Worm (Caenorhabditis elegans) whole organism, L2 larva: Measurements from ENCODE around the gene F22F1.3.

Experiments
- C34F6.9 ChIP-seq: fragments of 150-350 bp; optimal IDR thresholded peaks from 2 replicates; lab custom pipeline; 2014; ENCODE audit warnings: missing biosample characterization, missing genetic modification characterization
- F13H6.1 ChIP-seq: sonication (generic microtip); optimal IDR thresholded peaks from 2 replicates; lab custom pipeline; 2016; ENCODE audit warnings: missing genetic modification characterization, missing compliant biosample characterization
- Y55F3AM.14 ChIP-seq: fragments of 200-800 bp; sonication (Bioruptor generic); optimal IDR thresholded peaks from 2 replicates; lab custom pipeline; 2018; ENCODE audit warnings: mild to moderate bottlenecking, missing genetic modification characterization, missing compliant biosample characterization
- ZK546.5 ChIP-seq: sonication (generic microtip); optimal IDR thresholded peaks from 2 replicates; lab custom pipeline; 2017; ENCODE audit warnings: missing biosample characterization, missing genetic modification characterization
- alr-1 ChIP-seq: fragments of 150-350 bp; optimal IDR thresholded peaks from 2 replicates; lab custom pipeline; 2014; ENCODE audit warnings: missing biosample characterization, missing genetic modification characterization
- aly-2 ChIP-seq: fragments of 150-350 bp; optimal IDR thresholded peaks from 2 replicates; lab custom pipeline; 2014; ENCODE audit warnings: missing biosample characterization, missing genetic modification characterization
- ceh-16 ChIP-seq: fragments of 150-350 bp; optimal IDR thresholded peaks from 2 replicates; lab custom pipeline; 2014; ENCODE audit warnings: missing biosample characterization, missing genetic modification characterization
- ceh-82 ChIP-seq: fragments of 150-350 bp; optimal IDR thresholded peaks from 2 replicates; lab custom pipeline; 2014; ENCODE audit warnings: missing biosample characterization, missing genetic modification characterization
- crh-2 ChIP-seq: sonication (generic microtip); optimal IDR thresholded peaks from 2 replicates; lab custom pipeline; 2017; ENCODE audit warnings: missing biosample characterization, missing genetic modification characterization
- dmd-4 ChIP-seq: sonication (generic microtip); optimal IDR thresholded peaks from 2 replicates; lab custom pipeline; 2017; ENCODE audit warnings: missing biosample characterization, missing genetic modification characterization
- egl-27 ChIP-seq: sonication (generic microtip); optimal IDR thresholded peaks from 3 replicates; lab custom pipeline; 2017; ENCODE audit warnings: missing biosample characterization, missing genetic modification reagents, missing genetic modification characterization
- elt-1 ChIP-seq: fragments of 150-350 bp; optimal IDR thresholded peaks from 2 replicates; lab custom pipeline; 2014; ENCODE audit warnings: missing biosample characterization, missing genetic modification characterization
- elt-3 ChIP-seq: sonication (generic microtip); optimal IDR thresholded peaks from 2 replicates; lab custom pipeline; 2017; ENCODE audit warnings: missing biosample characterization, missing genetic modification characterization
- fos-1 ChIP-seq: fragments of 150-350 bp; optimal IDR thresholded peaks from 2 replicates; lab custom pipeline; 2014; ENCODE audit warnings: missing biosample characterization, missing genetic modification characterization
- gmeb-1 ChIP-seq: fragments of 150-350 bp; optimal IDR thresholded peaks from 2 replicates; lab custom pipeline; 2014; ENCODE audit warnings: missing biosample characterization, missing genetic modification characterization
- lin-13 ChIP-seq: fragments of 150-350 bp; optimal IDR thresholded peaks from 2 replicates; lab custom pipeline; 2014; ENCODE audit warnings: missing biosample characterization, missing genetic modification reagents, missing genetic modification characterization
- lin-39 ChIP-seq: fragments of 150-350 bp; optimal IDR thresholded peaks from 2 replicates; lab custom pipeline; 2014; ENCODE audit warnings: missing biosample characterization, missing genetic modification reagents, missing genetic modification characterization
- lsy-2 ChIP-seq, 2 experiments: fragments of 150-350 bp in 1 of 2; sonication (generic microtip) in 1 of 2; optimal IDR thresholded peaks; 2 replicates each; lab custom pipeline; 2014 to 2017; ENCODE audit warnings: missing biosample characterization in 2 of 2, missing genetic modification characterization in 2 of 2
- mab-5 ChIP-seq: fragments of 150-350 bp; optimal IDR thresholded peaks from 2 replicates; lab custom pipeline; 2014; ENCODE audit warnings: missing biosample characterization, missing genetic modification characterization
- mbf-1 ChIP-seq: sonication (generic microtip); optimal IDR thresholded peaks from 2 replicates; lab custom pipeline; 2017; ENCODE audit warnings: missing biosample characterization, missing genetic modification characterization
- mdl-1 ChIP-seq, 2 experiments: fragments of 150-350 bp in 1 of 2; sonication (generic microtip) in 1 of 2; optimal IDR thresholded peaks; 2 replicates each; lab custom pipeline; 2017; ENCODE audit warnings: missing biosample characterization in 2 of 2, missing genetic modification characterization in 2 of 2
- nhr-10 ChIP-seq: sonication (generic microtip); optimal IDR thresholded peaks from 2 replicates; lab custom pipeline; 2017; ENCODE audit warnings: missing biosample characterization, missing genetic modification characterization
- nhr-11 ChIP-seq: fragments of 150-350 bp; optimal IDR thresholded peaks from 2 replicates; lab custom pipeline; 2014; ENCODE audit warnings: missing biosample characterization, missing genetic modification characterization
- nhr-129 ChIP-seq: fragments of 150-350 bp; optimal IDR thresholded peaks from 2 replicates; lab custom pipeline; 2014; ENCODE audit warnings: missing biosample characterization, missing genetic modification characterization
- nhr-23 ChIP-seq: fragments of 150-350 bp; optimal IDR thresholded peaks from 2 replicates; lab custom pipeline; 2014; ENCODE audit warnings: missing biosample characterization, missing genetic modification reagents, missing genetic modification characterization
- nhr-237 ChIP-seq: fragments of 150-350 bp; optimal IDR thresholded peaks from 2 replicates; lab custom pipeline; 2014; ENCODE audit warnings: missing biosample characterization, missing genetic modification characterization
- nhr-25 ChIP-seq: fragments of 150-350 bp; sonication (generic microtip); optimal IDR thresholded peaks from 3 replicates; lab custom pipeline; 2014; ENCODE audit warnings: missing biosample characterization, missing genetic modification characterization
- nhr-6 ChIP-seq: fragments of 150-350 bp; optimal IDR thresholded peaks from 2 replicates; lab custom pipeline; 2014; ENCODE audit warnings: missing biosample characterization, missing genetic modification characterization
- peb-1 ChIP-seq: fragments of 150-350 bp; optimal IDR thresholded peaks from 2 replicates; lab custom pipeline; 2014; ENCODE audit warnings: missing biosample characterization, missing genetic modification characterization
- sem-4 ChIP-seq: fragments of 150-350 bp; optimal IDR thresholded peaks from 2 replicates; lab custom pipeline; 2014; ENCODE audit warnings: missing biosample characterization, missing genetic modification reagents, missing genetic modification characterization
- sma-3 ChIP-seq: sonication (generic microtip); optimal IDR thresholded peaks from 2 replicates; lab custom pipeline; 2016; ENCODE audit warnings: missing genetic modification reagents, missing genetic modification characterization, missing compliant biosample characterization
- sma-9 ChIP-seq, 2 experiments: fragments of 150-350 bp in 1 of 2; sonication (generic microtip) in 1 of 2; optimal IDR thresholded peaks; 2 replicates each; lab custom pipeline; 2014 to 2016; ENCODE audit warnings: missing genetic modification characterization in 2 of 2, mild to moderate bottlenecking in 1 of 2, missing biosample characterization in 1 of 2, missing compliant biosample characterization in 1 of 2, missing genetic modification reagents in 1 of 2, moderate library complexity in 1 of 2
- unc-55 ChIP-seq: fragments of 150-350 bp; sonication (generic microtip); optimal IDR thresholded peaks from 3 replicates; lab custom pipeline; 2014; ENCODE audit warnings: missing biosample characterization, missing genetic modification reagents, missing genetic modification characterization
- unc-62 ChIP-seq: fragments of 150-350 bp; optimal IDR thresholded peaks from 2 replicates; lab custom pipeline; 2014; ENCODE audit warnings: missing biosample characterization, missing genetic modification reagents, missing genetic modification characterization
- zag-1 ChIP-seq: fragments of 150-350 bp; optimal IDR thresholded peaks from 2 replicates; lab custom pipeline; 2014; ENCODE audit warnings: missing biosample characterization, missing genetic modification characterization
- ztf-1 ChIP-seq: fragments of 200-800 bp; sonication (Bioruptor generic); conservative IDR thresholded peaks from 2 replicates; pipeline ENCODE4 v1.3.6; 2022; ENCODE audit warnings: missing genetic modification characterization, missing compliant biosample characterization
- ztf-4 ChIP-seq: fragments of 150-350 bp; optimal IDR thresholded peaks from 2 replicates; lab custom pipeline; 2014; ENCODE audit warnings: missing biosample characterization, missing genetic modification characterization

F22F1.3 gene

ce11 chrX:8160016-8160415 lies 2.9 kb downstream of the F22F1.3 start (continued):
- TF ChIP-seq ztf-1 (GFP tag; lab: Robert Waterston, UW) (no peak), nhr-129 (tag; lab: Kevin White, UChicago) (peak; percentile 75), mdl-1 (tag; optimal IDR thresholded peaks at IDR 0.05; lab: Kevin White, UChicago) (no peak), unc-62 (no peak), crh-2 (tag; lab: Kevin White, UChicago) (no peak), peb-1 (no peak)

ce11 chrX:8158975-8159813 lies 3.7 kb downstream of the F22F1.3 start, which contains the start of gene hil-3:
hil-3 (plus strand) TSS chrX:8159169.
- TF ChIP-seq unc-55 (GFP tag; lab: Kevin White, UChicago) = peak; percentile 66
- TF ChIP-seq nhr-25 (tag; lab: Kevin White, UChicago) = peak; percentile 56
- TF ChIP-seq sma-9 (GFP tag; optimal IDR thresholded peaks at IDR 0.05; lab: Kevin White, UChicago) = peak; percentile 39
- TF ChIP-seq sma-9 (tag; optimal IDR thresholded peaks at IDR 0.05; lab: Kevin White, UChicago) = no peak
- peak; percentile 11 for TF ChIP-seq sem-4 (tag; lab: Kevin White, UChicago)
- TF ChIP-seq ZK546.5 (tag; lab: Kevin White, UChicago) = no peak
- TF ChIP-seq ztf-4 (tag; lab: Kevin White, UChicago) = no peak
- TF ChIP-seq lin-13 (GFP tag; lab: Kevin White, UChicago) = peak; percentile 11
- TF ChIP-seq ceh-16 = peak; percentile 22
- no peak for TF ChIP-seq nhr-237 (tag; lab: Kevin White, UChicago)
- peak in 1 of 2 experiments; percentile 45 for TF ChIP-seq lsy-2 (tag; optimal IDR thresholded peaks at IDR 0.05; lab: Kevin White, UChicago)
- no peak for TF ChIP-seq mdl-1 (tag; optimal IDR thresholded peaks at IDR 0.05; lab: Kevin White, UChicago)
- no peak for TF ChIP-seq nhr-10 (tag; lab: Kevin White, UChicago)
- peak; percentile 52 for TF ChIP-seq C34F6.9 (tag; lab: Kevin White, UChicago)
- peak; percentile 58 for TF ChIP-seq nhr-129 (tag; lab: Kevin White, UChicago)
- TF ChIP-seq Y55F3AM.14 (GFP tag; lab: Kevin White, UChicago) = no peak
- TF ChIP-seq, all 48 proteins: peak for 9

- no peak for TF ChIP-seq mab-5
- TF ChIP-seq lin-39 = no peak
- TF ChIP-seq elt-3 (tag; lab: Kevin White, UChicago) = no peak
- no peak for TF ChIP-seq fos-1 (tag; lab: Kevin White, UChicago)
- TF ChIP-seq peb-1 = no peak
- no peak for TF ChIP-seq nhr-237 (tag; lab: Kevin White, UChicago)
- TF ChIP-seq gmeb-1 (tag; lab: Kevin White, UChicago) = no peak
- no peak for TF ChIP-seq nhr-23 (tag; lab: Kevin White, UChicago)
- TF ChIP-seq C34F6.9 (tag; lab: Kevin White, UChicago) = peak; percentile 39
- no peak for TF ChIP-seq zag-1 (tag; lab: Kevin White, UChicago)
- no peak for TF ChIP-seq nhr-25 (tag; lab: Kevin White, UChicago)
- TF ChIP-seq crh-2 (tag; lab: Kevin White, UChicago) = peak; percentile 24
- no peak for TF ChIP-seq ceh-16
- TF ChIP-seq Y55F3AM.14 (GFP tag; lab: Kevin White, UChicago) = no peak
- TF ChIP-seq dmd-4 (tag; lab: Kevin White, UChicago) = no peak
- TF ChIP-seq mdl-1 (tag; optimal IDR thresholded peaks at IDR 0.05; lab: Kevin White, UChicago) = no peak
- no peak for TF ChIP-seq alr-1 (tag; lab: Kevin White, UChicago)
- TF ChIP-seq lsy-2 (tag; optimal IDR thresholded peaks at IDR 0.05; lab: Kevin White, UChicago) = peak in 1 of 2 experiments; percentile 50
- TF ChIP-seq sma-3 (GFP tag; lab: Kevin White, UChicago) = no peak
- no peak for TF ChIP-seq aly-2 (tag; lab: Kevin White, UChicago)
- TF ChIP-seq ceh-82 = no peak
- TF ChIP-seq nhr-129 (tag; lab: Kevin White, UChicago) = peak; percentile 70
- TF ChIP-seq nhr-10 (tag; lab: Kevin White, UChicago) = no peak
- TF ChIP-seq sma-9 (GFP tag; optimal IDR thresholded peaks at IDR 0.05; lab: Kevin White, UChicago) = peak; percentile 13
- TF ChIP-seq sma-9 (tag; optimal IDR thresholded peaks at IDR 0.05; lab: Kevin White, UChicago) = no peak
- peak; percentile 3 for TF ChIP-seq lin-13 (GFP tag; lab: Kevin White, UChicago)
- no peak for TF ChIP-seq F13H6.1 (tag; lab: Kevin White, UChicago)
- TF ChIP-seq mbf-1 (tag; lab: Kevin White, UChicago) = no peak
- TF ChIP-seq elt-1 (tag; lab: Kevin White, UChicago) = no peak
- TF ChIP-seq egl-27 (tag; lab: Kevin White, UChicago) = no peak
- no peak for TF ChIP-seq nhr-11 (tag; lab: Kevin White, UChicago)
- no peak for TF ChIP-seq unc-62
- TF ChIP-seq unc-55 (GFP tag; lab: Kevin White, UChicago) = peak; percentile 52
- TF ChIP-seq nhr-6 (tag; lab: Kevin White, UChicago) = no peak
Measured at ce11 chrX:8157132-8157531, 5.7 kb downstream of the F22F1.3 start.
